Worm (Caenorhabditis elegans) whole organism, midembryonic: ENCODE data around the gene aass-1.

Source experiments
- T22C8.4 ChIP-seq: fragments of 200-800 bp; sonication (Bioruptor generic); IDR thresholded peaks from 2 replicates; pipeline ENCODE4 v1.3.6; 2022; ENCODE audit warnings: missing genetic modification characterization, missing compliant biosample characterization
- cog-1 ChIP-seq: sonication (generic microtip); optimal IDR thresholded peaks from 2 replicates; lab custom pipeline; 2016; ENCODE audit warnings: missing genetic modification characterization, missing compliant biosample characterization
- flt-1 ChIP-seq: fragments of 200-800 bp; sonication (Bioruptor generic); IDR thresholded peaks from 2 replicates; pipeline ENCODE4 v1.3.6; 2022; ENCODE audit warnings: missing genetic modification characterization, missing compliant biosample characterization
- klf-2 ChIP-seq: fragments of 200-800 bp; sonication (Bioruptor generic); conservative IDR thresholded peaks from 2 replicates; pipeline ENCODE4 v1.3.6; 2022; ENCODE audit warnings: missing genetic modification reagents, missing genetic modification characterization, missing compliant biosample characterization
- med-1 ChIP-seq: sonication (generic microtip); optimal IDR thresholded peaks from 2 replicates; lab custom pipeline; 2017; ENCODE audit warnings: missing genetic modification characterization, mild to moderate bottlenecking, missing compliant biosample characterization, antibody characterized with exemption, missing genetic modification reagents; ENCODE audit not compliant: insufficient read depth
- ref-1 ChIP-seq: fragments of 200-800 bp; sonication (Bioruptor generic); conservative IDR thresholded peaks from 2 replicates; pipeline ENCODE4 v1.3.6; 2022; ENCODE audit warnings: missing genetic modification reagents, missing genetic modification characterization, missing compliant biosample characterization
- tab-1 ChIP-seq: fragments of 200-800 bp; sonication (Bioruptor generic); IDR thresholded peaks from 2 replicates; pipeline ENCODE4 v1.3.6; 2022; ENCODE audit warnings: missing genetic modification characterization, missing compliant biosample characterization
- ztf-23 ChIP-seq: fragments of 200-800 bp; sonication (Bioruptor generic); IDR thresholded peaks from 2 replicates; pipeline ENCODE4 v1.3.6; 2022; ENCODE audit warnings: missing genetic modification reagents, missing genetic modification characterization, missing compliant biosample characterization
- ztf-29 ChIP-seq: fragments of 200-800 bp; sonication (Bioruptor generic); IDR thresholded peaks from 2 replicates; pipeline ENCODE4 v1.3.6; 2022; ENCODE audit warnings: missing genetic modification reagents, missing genetic modification characterization, missing compliant biosample characterization

aass-1 gene

DNA sequence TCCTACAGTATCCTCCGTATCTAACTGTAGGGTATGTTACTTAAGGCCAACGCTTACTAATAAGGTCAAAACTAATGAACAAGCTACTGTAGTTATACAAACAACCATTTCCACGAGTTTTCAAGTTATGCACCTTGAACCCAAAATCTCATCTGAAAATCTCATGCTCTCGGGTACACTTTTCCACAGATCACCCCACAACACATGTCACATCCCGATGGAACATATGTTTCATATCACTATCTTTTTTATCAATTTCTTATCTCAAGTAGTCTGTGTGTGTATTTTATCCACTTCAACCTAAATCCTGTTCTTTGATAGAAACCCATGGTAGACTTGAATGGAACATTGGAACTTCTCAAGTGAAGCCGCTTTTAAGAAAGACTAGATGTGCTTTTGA, 55.4 kb downstream of the aass-1 start:
- TF ChIP-seq klf-2, result no peak
- TF ChIP-seq flt-1 (GFP tag; lab: Robert Waterston, UW), result no peak
- no peak for TF ChIP-seq T22C8.4 (GFP tag; lab: Robert Waterston, UW)
- no peak for TF ChIP-seq cog-1 (tag; lab: Kevin White, UChicago)
- no peak for TF ChIP-seq med-1 (GFP tag; lab: Kevin White, UChicago)
- TF ChIP-seq ztf-29, result no peak
- no peak for TF ChIP-seq tab-1 (GFP tag; lab: Robert Waterston, UW)
- TF ChIP-seq ref-1 (GFP tag; lab: Robert Waterston, UW), result no peak
- TF ChIP-seq ztf-23, result no peak
